Worm (Caenorhabditis elegans) whole organism, L2 larva: ENCODE results near the gene C49F8.14.

Experiments used
- C34F6.9 ChIP-seq: fragments of 150-350 bp; optimal IDR thresholded peaks from 2 replicates; lab custom pipeline; 2014; ENCODE audit warnings: missing biosample characterization, missing genetic modification characterization
- F13H6.1 ChIP-seq: sonication (generic microtip); optimal IDR thresholded peaks from 2 replicates; lab custom pipeline; 2016; ENCODE audit warnings: missing genetic modification characterization, missing compliant biosample characterization
- R02D3.7 ChIP-seq: fragments of 150-350 bp; optimal IDR thresholded peaks from 2 replicates; lab custom pipeline; 2014; ENCODE audit warnings: missing biosample characterization, missing genetic modification characterization
- alr-1 ChIP-seq: fragments of 150-350 bp; optimal IDR thresholded peaks from 2 replicates; lab custom pipeline; 2014; ENCODE audit warnings: missing biosample characterization, missing genetic modification characterization
- aly-2 ChIP-seq: fragments of 150-350 bp; optimal IDR thresholded peaks from 2 replicates; lab custom pipeline; 2014; ENCODE audit warnings: missing biosample characterization, missing genetic modification characterization
- ama-1 ChIP-seq: fragments of 150-350 bp; optimal IDR thresholded peaks from 2 replicates; lab custom pipeline; 2018; ENCODE audit warnings: inconsistent platforms
- blmp-1 ChIP-seq: sonication (generic microtip); optimal IDR thresholded peaks from 2 replicates; lab custom pipeline; 2017; ENCODE audit warnings: missing genetic modification characterization, mild to moderate bottlenecking, missing compliant biosample characterization, antibody characterized with exemption, moderate library complexity; ENCODE audit not compliant: insufficient read depth
- crh-2 ChIP-seq: sonication (generic microtip); optimal IDR thresholded peaks from 2 replicates; lab custom pipeline; 2017; ENCODE audit warnings: missing biosample characterization, missing genetic modification characterization
- dmd-4 ChIP-seq: sonication (generic microtip); optimal IDR thresholded peaks from 2 replicates; lab custom pipeline; 2017; ENCODE audit warnings: missing biosample characterization, missing genetic modification characterization
- egl-27 ChIP-seq: sonication (generic microtip); optimal IDR thresholded peaks from 3 replicates; lab custom pipeline; 2017; ENCODE audit warnings: missing biosample characterization, missing genetic modification reagents, missing genetic modification characterization
- elt-1 ChIP-seq: fragments of 150-350 bp; optimal IDR thresholded peaks from 2 replicates; lab custom pipeline; 2014; ENCODE audit warnings: missing biosample characterization, missing genetic modification characterization
- fos-1 ChIP-seq: fragments of 150-350 bp; optimal IDR thresholded peaks from 2 replicates; lab custom pipeline; 2014; ENCODE audit warnings: missing biosample characterization, missing genetic modification characterization
- gmeb-1 ChIP-seq: fragments of 150-350 bp; optimal IDR thresholded peaks from 2 replicates; lab custom pipeline; 2014; ENCODE audit warnings: missing biosample characterization, missing genetic modification characterization
- lin-11 ChIP-seq: fragments of 150-350 bp; sonication (generic microtip); optimal IDR thresholded peaks from 2 replicates; lab custom pipeline; 2014; ENCODE audit warnings: missing biosample characterization, missing genetic modification characterization, inconsistent platforms, mixed read lengths
- lin-13 ChIP-seq: fragments of 150-350 bp; optimal IDR thresholded peaks from 2 replicates; lab custom pipeline; 2014; ENCODE audit warnings: missing biosample characterization, missing genetic modification reagents, missing genetic modification characterization
- lsy-2 ChIP-seq, 2 experiments: fragments of 150-350 bp in 1 of 2; sonication (generic microtip) in 1 of 2; optimal IDR thresholded peaks; 2 replicates each; lab custom pipeline; 2014 to 2017; ENCODE audit warnings: missing biosample characterization in 2 of 2, missing genetic modification characterization in 2 of 2
- nhr-10 ChIP-seq: sonication (generic microtip); optimal IDR thresholded peaks from 2 replicates; lab custom pipeline; 2017; ENCODE audit warnings: missing biosample characterization, missing genetic modification characterization
- nhr-129 ChIP-seq: fragments of 150-350 bp; optimal IDR thresholded peaks from 2 replicates; lab custom pipeline; 2014; ENCODE audit warnings: missing biosample characterization, missing genetic modification characterization
- nhr-21 ChIP-seq: fragments of 150-350 bp; optimal IDR thresholded peaks from 2 replicates; lab custom pipeline; 2014; ENCODE audit warnings: missing biosample characterization, missing genetic modification characterization
- nhr-23 ChIP-seq: fragments of 150-350 bp; optimal IDR thresholded peaks from 2 replicates; lab custom pipeline; 2014; ENCODE audit warnings: missing biosample characterization, missing genetic modification reagents, missing genetic modification characterization
- nhr-237 ChIP-seq: fragments of 150-350 bp; optimal IDR thresholded peaks from 2 replicates; lab custom pipeline; 2014; ENCODE audit warnings: missing biosample characterization, missing genetic modification characterization
- nhr-25 ChIP-seq: fragments of 150-350 bp; sonication (generic microtip); optimal IDR thresholded peaks from 3 replicates; lab custom pipeline; 2014; ENCODE audit warnings: missing biosample characterization, missing genetic modification characterization
- nhr-6 ChIP-seq: fragments of 150-350 bp; optimal IDR thresholded peaks from 2 replicates; lab custom pipeline; 2014; ENCODE audit warnings: missing biosample characterization, missing genetic modification characterization
- peb-1 ChIP-seq: fragments of 150-350 bp; optimal IDR thresholded peaks from 2 replicates; lab custom pipeline; 2014; ENCODE audit warnings: missing biosample characterization, missing genetic modification characterization
- sem-4 ChIP-seq: fragments of 150-350 bp; optimal IDR thresholded peaks from 2 replicates; lab custom pipeline; 2014; ENCODE audit warnings: missing biosample characterization, missing genetic modification reagents, missing genetic modification characterization
- skn-1 ChIP-seq: sonication (generic microtip); optimal IDR thresholded peaks from 2 replicates; lab custom pipeline; 2017; ENCODE audit warnings: missing biosample characterization, missing genetic modification characterization
- sma-3 ChIP-seq: sonication (generic microtip); optimal IDR thresholded peaks from 2 replicates; lab custom pipeline; 2016; ENCODE audit warnings: missing genetic modification reagents, missing genetic modification characterization, missing compliant biosample characterization
- sma-9 ChIP-seq, 2 experiments: fragments of 150-350 bp in 1 of 2; sonication (generic microtip) in 1 of 2; optimal IDR thresholded peaks; 2 replicates each; lab custom pipeline; 2014 to 2016; ENCODE audit warnings: missing genetic modification characterization in 2 of 2, mild to moderate bottlenecking in 1 of 2, missing biosample characterization in 1 of 2, missing compliant biosample characterization in 1 of 2, missing genetic modification reagents in 1 of 2, moderate library complexity in 1 of 2
- snpc-4 ChIP-seq: fragments of 150-350 bp; optimal IDR thresholded peaks from 2 replicates; lab custom pipeline; 2014; ENCODE audit warnings: missing biosample characterization, missing genetic modification characterization
- unc-39 ChIP-seq: fragments of 150-350 bp; optimal IDR thresholded peaks from 2 replicates; lab custom pipeline; 2014; ENCODE audit warnings: missing biosample characterization, missing genetic modification characterization
- unc-62 ChIP-seq: fragments of 150-350 bp; optimal IDR thresholded peaks from 2 replicates; lab custom pipeline; 2014; ENCODE audit warnings: missing biosample characterization, missing genetic modification reagents, missing genetic modification characterization
- ztf-1 ChIP-seq: fragments of 200-800 bp; sonication (Bioruptor generic); conservative IDR thresholded peaks from 2 replicates; pipeline ENCODE4 v1.3.6; 2022; ENCODE audit warnings: missing genetic modification characterization, missing compliant biosample characterization
- ztf-11 ChIP-seq: sonication (generic microtip); optimal IDR thresholded peaks from 2 replicates; lab custom pipeline; 2017; ENCODE audit warnings: missing biosample characterization, missing genetic modification characterization

Gene C49F8.14

DNA sequence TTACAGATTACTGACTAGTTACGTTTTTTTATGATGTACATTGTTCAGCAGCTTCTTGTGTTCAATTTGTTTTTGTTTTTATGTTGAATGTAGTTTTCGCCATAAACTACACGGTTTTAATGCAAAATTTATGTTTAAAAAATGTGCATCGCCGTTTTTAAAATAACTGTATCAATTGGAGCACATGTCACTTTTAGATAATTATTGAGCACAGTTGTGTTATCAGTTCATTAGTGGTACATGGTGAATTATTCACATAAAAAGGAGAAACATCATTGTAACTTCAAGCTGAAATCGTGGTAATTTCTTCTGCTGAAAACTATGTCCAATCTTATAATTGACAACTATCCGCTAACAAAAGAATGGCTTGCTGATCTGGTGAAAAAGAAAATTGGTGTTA, 35.6 kb upstream of the C49F8.14 start:
- TF ChIP-seq fos-1 (tag; lab: Kevin White, UChicago) (peak; percentile 55), egl-27 (tag; lab: Kevin White, UChicago) (no peak), unc-62 (no peak), aly-2 (no peak), unc-39 (tag; lab: Kevin White, UChicago) (no peak), nhr-237 (no peak), elt-1 (no peak), lin-11 (tag; lab: Kevin White, UChicago) (no peak), crh-2 (peak; percentile 0), nhr-25 (tag; lab: Kevin White, UChicago) (no peak), ztf-1 (GFP tag; lab: Robert Waterston, UW) (no peak), R02D3.7 (tag; lab: Kevin White, UChicago) (no peak), F13H6.1 (tag; lab: Kevin White, UChicago) (no peak)
- TF ChIP-seq, all 48 proteins: peak for 2

DNA sequence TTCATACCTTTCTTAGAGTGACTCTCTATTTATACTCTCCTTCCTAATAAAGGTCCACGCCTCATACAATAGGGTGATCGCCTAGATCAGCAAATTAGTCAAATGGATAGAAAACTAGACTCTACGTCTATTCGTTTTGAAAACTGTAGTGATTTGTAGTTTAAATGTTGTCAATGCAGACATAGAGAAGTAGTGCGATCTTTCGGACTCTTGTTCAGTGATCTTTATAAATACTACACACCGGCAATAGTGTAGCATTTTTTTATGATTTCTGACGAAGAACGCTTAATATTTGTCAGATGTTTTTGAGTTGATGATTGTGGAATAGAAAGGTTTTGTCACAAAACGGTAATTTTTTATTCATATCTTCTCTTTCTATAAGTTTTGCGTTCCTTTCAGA, 34.6 kb upstream of the C49F8.14 start:
- peak; percentile 10 for TF ChIP-seq sma-9 (GFP tag; optimal IDR thresholded peaks at IDR 0.05; lab: Kevin White, UChicago)
- TF ChIP-seq sma-9 (tag; optimal IDR thresholded peaks at IDR 0.05; lab: Kevin White, UChicago) = no peak
- no peak for TF ChIP-seq R02D3.7 (tag; lab: Kevin White, UChicago)

DNA sequence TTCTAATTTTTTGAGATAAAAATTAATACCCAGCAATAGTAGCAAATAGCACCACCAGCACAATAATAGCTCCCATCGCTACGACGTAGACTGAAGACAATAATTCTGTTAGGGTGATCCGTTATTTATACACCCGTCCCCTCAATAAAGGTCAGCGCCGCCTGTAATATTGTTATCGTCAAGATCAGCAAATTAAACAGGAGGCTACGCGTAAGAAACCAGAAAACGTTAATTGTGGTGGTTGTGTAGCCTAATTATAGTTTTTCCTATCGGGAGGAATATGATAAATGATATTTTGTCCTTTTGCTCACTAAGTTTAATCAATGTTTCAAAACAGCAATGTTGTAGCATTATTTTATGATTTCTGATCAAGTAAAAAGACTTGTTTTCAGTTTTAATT, 32.8 kb upstream of the C49F8.14 start, which contains the start of the genes cyp-13B1 and C29F7.1:
cyp-13B1 (minus strand) TSS at position 101 of the 400 bp plus-strand sequence.
C29F7.1 (plus strand) TSS at position 394 of the 400 bp plus-strand sequence.
- TF ChIP-seq sma-9 (GFP tag; optimal IDR thresholded peaks at IDR 0.05; lab: Kevin White, UChicago) = peak; percentile 1
- no peak for TF ChIP-seq sma-9 (tag; optimal IDR thresholded peaks at IDR 0.05; lab: Kevin White, UChicago)
- peak; percentile 5 for TF ChIP-seq crh-2
- no peak for TF ChIP-seq unc-39 (tag; lab: Kevin White, UChicago)
- TF ChIP-seq lsy-2 (tag; optimal IDR thresholded peaks at IDR 0.05; lab: Kevin White, UChicago) = no peak

- TF ChIP-seq unc-62 (no peak), peb-1 (tag; lab: Kevin White, UChicago) (no peak), dmd-4 (tag; lab: Kevin White, UChicago) (no peak), elt-1 (no peak), ztf-11 (tag; lab: Kevin White, UChicago) (no peak), lsy-2 (tag; optimal IDR thresholded peaks at IDR 0.05; lab: Kevin White, UChicago) (no peak), sem-4 (no peak), unc-39 (tag; lab: Kevin White, UChicago) (no peak), lin-11 (tag; lab: Kevin White, UChicago) (no peak), aly-2 (no peak), F13H6.1 (tag; lab: Kevin White, UChicago) (no peak), lin-13 (no peak), snpc-4 (tag; lab: Kevin White, UChicago) (no peak), ztf-1 (GFP tag; lab: Robert Waterston, UW) (no peak), alr-1 (no peak), blmp-1 (no peak), ama-1 (lab: Kevin White, UChicago) (no peak)
Measured at ce11 chrX:13401783-13402182, 25.0 kb upstream of the C49F8.14 start, which contains the start of gene F02C12.1. Gene F02C12.1 (plus strand): TSS chrX:13402083.

- TF ChIP-seq R02D3.7 (tag; lab: Kevin White, UChicago) (no peak), fos-1 (tag; lab: Kevin White, UChicago) (peak; percentile 95), nhr-6 (tag; lab: Kevin White, UChicago) (no peak), blmp-1 (peak; percentile 10), F13H6.1 (tag; lab: Kevin White, UChicago) (peak; percentile 55), sma-9 (GFP tag; optimal IDR thresholded peaks at IDR 0.05; lab: Kevin White, UChicago) (peak; percentile 49), sma-9 (tag; optimal IDR thresholded peaks at IDR 0.05; lab: Kevin White, UChicago) (no peak), nhr-129 (tag; lab: Kevin White, UChicago) (peak; percentile 45), sma-3 (GFP tag; lab: Kevin White, UChicago) (peak; percentile 22), nhr-21 (tag; lab: Kevin White, UChicago) (no peak), nhr-23 (no peak), gmeb-1 (tag; lab: Kevin White, UChicago) (peak; percentile 0), nhr-10 (tag; lab: Kevin White, UChicago) (no peak), C34F6.9 (peak; percentile 20), skn-1 (no peak)
Measured at ce11 chrX:13401311-13401710, 24.6 kb upstream of the C49F8.14 start.
